Fruit fly (Drosophila melanogaster) whole organism, embryonic: ENCODE results near the gene Cenp-C.

Experiments
- Antp ChIP-seq: fragments of 200-800 bp; sonication (Bioruptor generic); optimal IDR thresholded peaks from 3 replicates; lab custom pipeline; 2016; ENCODE audit warnings: missing biosample characterization, missing genetic modification characterization
- BEAF-32 ChIP-seq: fragments of 200-800 bp; sonication (Bioruptor generic); optimal IDR thresholded peaks from 3 replicates; lab custom pipeline; 2017; ENCODE audit warnings: missing biosample characterization, missing genetic modification characterization, mild to moderate bottlenecking, moderate library complexity, missing genetic modification reagents
- CG1024 ChIP-seq: fragments of 200-800 bp; sonication (Bioruptor generic); IDR thresholded peaks from 2 replicates; pipeline ENCODE4 v1.3.6; 2022; ENCODE audit warnings: missing biosample characterization, missing genetic modification characterization
- CG10654 ChIP-seq: fragments of 200-800 bp; sonication (Bioruptor generic); optimal IDR thresholded peaks from 2 replicates; lab custom pipeline; 2016; ENCODE audit warnings: missing biosample characterization, missing genetic modification characterization
- CG10979 ChIP-seq: fragments of 200-800 bp; sonication (Bioruptor generic); optimal IDR thresholded peaks from 2 replicates; lab custom pipeline; 2018; ENCODE audit warnings: missing biosample characterization, mild to moderate bottlenecking, missing genetic modification characterization, moderate library complexity
- CG12104 ChIP-seq: fragments of 200-800 bp; sonication (Bioruptor generic); optimal IDR thresholded peaks from 3 replicates; lab custom pipeline; 2016; ENCODE audit warnings: missing biosample characterization, missing genetic modification characterization
- CG12391 ChIP-seq: fragments of 200-800 bp; sonication (Bioruptor generic); optimal IDR thresholded peaks from 3 replicates; lab custom pipeline; 2018; ENCODE audit warnings: missing biosample characterization, mild to moderate bottlenecking, missing genetic modification characterization, moderate library complexity
- CG12659 ChIP-seq: fragments of 200-800 bp; sonication (Bioruptor generic); optimal IDR thresholded peaks from 3 replicates; lab custom pipeline; 2017; ENCODE audit warnings: mild to moderate bottlenecking, missing biosample characterization, missing genetic modification reagents, missing genetic modification characterization
- CG13287 ChIP-seq: fragments of 200-800 bp; sonication (Bioruptor generic); IDR thresholded peaks from 2 replicates; pipeline ENCODE4 v1.3.6; 2022; ENCODE audit warnings: missing biosample characterization, missing genetic modification characterization; ENCODE audit not compliant: partially characterized antibody
- CG13624 ChIP-seq: fragments of 200-800 bp; sonication (Bioruptor generic); optimal IDR thresholded peaks from 2 replicates; lab custom pipeline; 2016; ENCODE audit warnings: missing biosample characterization, missing genetic modification characterization
- CG14710 ChIP-seq: fragments of 200-800 bp; sonication (Bioruptor generic); optimal IDR thresholded peaks from 3 replicates; lab custom pipeline; 2019; ENCODE audit warnings: missing biosample characterization, mild to moderate bottlenecking, missing genetic modification characterization, moderate library complexity
- CG15601 ChIP-seq: fragments of 200-800 bp; sonication (Bioruptor generic); optimal IDR thresholded peaks from 3 replicates; lab custom pipeline; 2019; ENCODE audit warnings: missing biosample characterization, mild to moderate bottlenecking, missing genetic modification characterization, moderate library complexity
- CG17186 ChIP-seq: fragments of 200-800 bp; sonication (Bioruptor generic); optimal IDR thresholded peaks from 3 replicates; lab custom pipeline; 2017; ENCODE audit warnings: missing biosample characterization, missing genetic modification reagents, missing genetic modification characterization
- CG17912 ChIP-seq: fragments of 200-800 bp; sonication (Bioruptor generic); optimal IDR thresholded peaks from 2 replicates; lab custom pipeline; 2018; ENCODE audit warnings: missing biosample characterization, mild to moderate bottlenecking, missing genetic modification characterization
- CG2116 ChIP-seq: fragments of 200-800 bp; sonication (Bioruptor generic); optimal IDR thresholded peaks from 3 replicates; lab custom pipeline; 2018; ENCODE audit warnings: missing biosample characterization, mild to moderate bottlenecking, missing genetic modification characterization
- CG2120 ChIP-seq: fragments of 200-800 bp; sonication (Bioruptor generic); optimal IDR thresholded peaks from 3 replicates; lab custom pipeline; 2016; ENCODE audit warnings: missing biosample characterization, missing genetic modification characterization
- CG2712 ChIP-seq: fragments of 200-800 bp; optimal IDR thresholded peaks from 3 replicates; lab custom pipeline; 2019; ENCODE audit warnings: missing biosample characterization, mild to moderate bottlenecking, missing genetic modification characterization, moderate library complexity
- CG30020 ChIP-seq: fragments of 200-800 bp; optimal IDR thresholded peaks from 2 replicates; lab custom pipeline; 2019; ENCODE audit warnings: missing biosample characterization, mild to moderate bottlenecking, missing genetic modification characterization, moderate library complexity
- CG3407 ChIP-seq: fragments of 200-800 bp; sonication (Bioruptor generic); optimal IDR thresholded peaks from 2 replicates; lab custom pipeline; 2018; ENCODE audit warnings: missing biosample characterization, mild to moderate bottlenecking, missing genetic modification characterization
- CG3847 ChIP-seq: fragments of 200-800 bp; sonication (Bioruptor generic); IDR thresholded peaks from 2 replicates; pipeline ENCODE4 v1.3.6; 2022; ENCODE audit warnings: missing biosample characterization, missing genetic modification characterization
- CG4617 ChIP-seq: fragments of 200-800 bp; sonication (Bioruptor generic); optimal IDR thresholded peaks from 3 replicates; lab custom pipeline; 2016; ENCODE audit warnings: missing biosample characterization, missing genetic modification characterization, borderline replicate concordance
- CG5953 ChIP-seq: fragments of 200-800 bp; sonication (Bioruptor generic); IDR thresholded peaks from 2 replicates; pipeline ENCODE4 v1.3.6; 2022; ENCODE audit warnings: missing biosample characterization, missing genetic modification characterization
- CG7556 ChIP-seq: fragments of 200-800 bp; sonication (Bioruptor generic); optimal IDR thresholded peaks from 2 replicates; lab custom pipeline; 2017; ENCODE audit warnings: missing biosample characterization, mild to moderate bottlenecking, missing genetic modification characterization
- CG9609 ChIP-seq: fragments of 200-800 bp; sonication (Bioruptor generic); optimal IDR thresholded peaks from 3 replicates; lab custom pipeline; 2016; ENCODE audit warnings: missing biosample characterization, missing genetic modification characterization
- Dp ChIP-seq: fragments of 200-800 bp; sonication (Bioruptor generic); optimal IDR thresholded peaks from 2 replicates; lab custom pipeline; 2018; ENCODE audit warnings: missing biosample characterization, mild to moderate bottlenecking, missing genetic modification characterization, moderate library complexity
- Ets97D ChIP-seq: fragments of 200-800 bp; sonication (Bioruptor generic); optimal IDR thresholded peaks from 3 replicates; lab custom pipeline; 2016; ENCODE audit warnings: missing biosample characterization, missing genetic modification characterization
- Gug ChIP-seq: fragments of 200-800 bp; sonication (Bioruptor generic); IDR thresholded peaks from 4 replicates; pipeline ENCODE4 v1.3.6; 2022; ENCODE audit warnings: missing biosample characterization, missing genetic modification characterization
- HmgZ ChIP-seq: fragments of 200-800 bp; sonication (Bioruptor generic); optimal IDR thresholded peaks from 2 replicates; lab custom pipeline; 2018; ENCODE audit warnings: missing biosample characterization, mild to moderate bottlenecking, missing genetic modification characterization
- Hmr ChIP-seq: fragments of 200-800 bp; sonication (Bioruptor generic); optimal IDR thresholded peaks from 3 replicates; lab custom pipeline; 2017; ENCODE audit warnings: mild to moderate bottlenecking, missing biosample characterization, missing genetic modification reagents, missing genetic modification characterization
- Hr51 ChIP-seq, 2 experiments: fragments of 200-800 bp; sonication (Bioruptor generic); optimal IDR thresholded peaks; 2 replicates in 1 of 2; 3 replicates in 1 of 2; lab custom pipeline; 2016 to 2018; ENCODE audit warnings: missing biosample characterization in 2 of 2, missing genetic modification characterization in 2 of 2, mild to moderate bottlenecking in 1 of 2, moderate library complexity in 1 of 2
- Myb ChIP-seq: fragments of 200-800 bp; sonication (Bioruptor generic); optimal IDR thresholded peaks from 2 replicates; lab custom pipeline; 2016; ENCODE audit warnings: missing biosample characterization, missing genetic modification characterization
- Side ChIP-seq: fragments of 200-800 bp; sonication (Bioruptor generic); optimal IDR thresholded peaks from 2 replicates; lab custom pipeline; 2016; ENCODE audit warnings: missing biosample characterization, missing genetic modification characterization
- Sin3A ChIP-seq: fragments of >200 bp; optimal IDR thresholded peaks from 2 replicates; lab custom pipeline; 2018
- Stat92E ChIP-seq, 3 experiments: fragments of >200 bp in 2 of 3; fragments of 200-800 bp in 1 of 3; sonication (Bioruptor generic) in 1 of 3; optimal IDR thresholded peaks; 2 replicates each; lab custom pipeline; 2017 to 2019; ENCODE audit warnings: missing biosample characterization in 3 of 3, missing genetic modification characterization in 3 of 3, mild to moderate bottlenecking in 1 of 3, moderate library complexity in 1 of 3
- chif ChIP-seq, 2 experiments: fragments of 200-800 bp; sonication (Bioruptor generic); optimal IDR thresholded peaks; 3 replicates each; lab custom pipeline; 2016; ENCODE audit warnings: missing biosample characterization in 2 of 2, missing genetic modification characterization in 2 of 2
- chn ChIP-seq: fragments of 200-800 bp; sonication (Bioruptor generic); optimal IDR thresholded peaks from 2 replicates; lab custom pipeline; 2016; ENCODE audit warnings: missing biosample characterization, missing genetic modification characterization
- crol ChIP-seq: fragments of 200-800 bp; sonication (Bioruptor generic); IDR thresholded peaks from 2 replicates; pipeline ENCODE4 v1.3.6; 2022; ENCODE audit warnings: missing biosample characterization, missing genetic modification characterization
- cwo ChIP-seq: fragments of 200-800 bp; sonication (Bioruptor generic); optimal IDR thresholded peaks from 3 replicates; lab custom pipeline; 2017; ENCODE audit warnings: missing biosample characterization, missing genetic modification characterization, mild to moderate bottlenecking, moderate library complexity, missing genetic modification reagents
- dysf ChIP-seq: fragments of 200-800 bp; sonication (Bioruptor generic); IDR thresholded peaks from 3 replicates; pipeline ENCODE4 v1.3.6; 2022; ENCODE audit warnings: missing biosample characterization, missing genetic modification characterization
- gce ChIP-seq: fragments of 200-800 bp; sonication (Bioruptor generic); IDR thresholded peaks from 3 replicates; pipeline ENCODE4 v1.3.6; 2022; ENCODE audit warnings: missing biosample characterization, missing genetic modification characterization
- gro ChIP-seq: fragments of 200-800 bp; sonication (Bioruptor generic); optimal IDR thresholded peaks from 2 replicates; lab custom pipeline; 2016; ENCODE audit warnings: missing biosample characterization, missing genetic modification characterization
- jigr1 ChIP-seq: fragments of 200-800 bp; sonication (Bioruptor generic); IDR thresholded peaks from 3 replicates; pipeline ENCODE4 v1.3.6; 2022; ENCODE audit warnings: missing biosample characterization, missing genetic modification characterization
- knrl ChIP-seq: fragments of 200-800 bp; sonication (Bioruptor generic); IDR thresholded peaks from 3 replicates; pipeline ENCODE4 v1.3.6; 2022; ENCODE audit warnings: missing biosample characterization, missing genetic modification characterization; ENCODE audit not compliant: partially characterized antibody
- mam ChIP-seq: fragments of 200-800 bp; sonication (Bioruptor generic); optimal IDR thresholded peaks from 3 replicates; lab custom pipeline; 2016; ENCODE audit warnings: missing biosample characterization, missing genetic modification characterization
- rib ChIP-seq: fragments of 200-800 bp; sonication (Bioruptor generic); IDR thresholded peaks from 2 replicates; pipeline ENCODE4 v1.3.6; 2022; ENCODE audit warnings: missing biosample characterization, missing genetic modification characterization
- sqz ChIP-seq: fragments of 200-800 bp; sonication (Bioruptor generic); optimal IDR thresholded peaks from 3 replicates; lab custom pipeline; 2018; ENCODE audit warnings: missing biosample characterization, mild to moderate bottlenecking, missing genetic modification characterization
- ssp ChIP-seq: fragments of 200-800 bp; sonication (Bioruptor generic); IDR thresholded peaks from 2 replicates; pipeline ENCODE4 v1.3.6; 2022; ENCODE audit warnings: missing biosample characterization, missing genetic modification characterization
- stwl ChIP-seq: fragments of 200-800 bp; sonication (Bioruptor generic); optimal IDR thresholded peaks from 3 replicates; lab custom pipeline; 2018; ENCODE audit warnings: missing biosample characterization, mild to moderate bottlenecking, missing genetic modification characterization, moderate library complexity
- trem ChIP-seq: fragments of 200-800 bp; optimal IDR thresholded peaks from 3 replicates; lab custom pipeline; 2019; ENCODE audit warnings: missing biosample characterization, mild to moderate bottlenecking, missing genetic modification characterization, moderate library complexity
- zfh1 ChIP-seq: fragments of 200-800 bp; sonication (Bioruptor generic); IDR thresholded peaks from 3 replicates; pipeline ENCODE4 v1.3.6; 2022; ENCODE audit warnings: missing biosample characterization, missing genetic modification characterization
- zfh2 ChIP-seq: fragments of 200-800 bp; sonication (Bioruptor generic); optimal IDR thresholded peaks from 2 replicates; lab custom pipeline; 2016; ENCODE audit warnings: missing biosample characterization, missing genetic modification characterization

Gene Cenp-C

dm6 chr3R:8563774-8564173, at the start of gene Cenp-C:
TSS of gene Cenp-C (plus strand) at chr3R:8564105.
- peak; percentile 25 for TF ChIP-seq CG30020 (tag; lab: Kevin White, UChicago)
- no peak for TF ChIP-seq rib (GFP tag; lab: Robert Waterston, UW)
- no peak for TF ChIP-seq crol (GFP tag; lab: Robert Waterston, UW)
- TF ChIP-seq trem (tag; lab: Kevin White, UChicago) = peak; percentile 72
- TF ChIP-seq gce (GFP tag; lab: Robert Waterston, UW) = no peak
- TF ChIP-seq CG10979 (tag; lab: Kevin White, UChicago) = no peak
- peak; percentile 46 for TF ChIP-seq CG13287
- peak; percentile 56 for TF ChIP-seq knrl
- no peak for TF ChIP-seq CG3407 (GFP tag; lab: Kevin White, UChicago)
- TF ChIP-seq sqz = no peak
- peak in 1 of 2 experiments; percentile 23 for TF ChIP-seq chif (GFP tag; optimal IDR thresholded peaks at IDR 0.05; lab: Kevin White, UChicago)
- TF ChIP-seq CG14710 (tag; lab: Kevin White, UChicago) = peak; percentile 60
- TF ChIP-seq Dp = peak; percentile 70
- TF ChIP-seq ssp (GFP tag; lab: Robert Waterston, UW) = peak; percentile 21; the same call in 1 of the 2 replicates
- no peak for TF ChIP-seq Stat92E (GFP tag; optimal IDR thresholded peaks at IDR 0.05; lab: Kevin White, UChicago)
- no peak for TF ChIP-seq CG7556 (GFP tag; lab: Kevin White, UChicago)
- peak; percentile 47 for TF ChIP-seq Myb
- TF ChIP-seq CG12391 (tag; lab: Kevin White, UChicago) = peak; percentile 39
- TF ChIP-seq gro (GFP tag; lab: Kevin White, UChicago) = peak; percentile 53
- TF ChIP-seq dysf = peak; percentile 37; the same call in 1 of the 3 replicates
- peak; percentile 69 for TF ChIP-seq CG12659
- peak; percentile 24 for TF ChIP-seq chn
- peak; percentile 36 for TF ChIP-seq CG13624
- no peak for TF ChIP-seq cwo (GFP tag; lab: Kevin White, UChicago)
- no peak for TF ChIP-seq CG12104 (GFP tag; lab: Kevin White, UChicago)
- no peak for TF ChIP-seq CG5953 (GFP tag; lab: Robert Waterston, UW)
- TF ChIP-seq CG2712 (tag; lab: Kevin White, UChicago) = peak; percentile 40
- TF ChIP-seq CG10654 (GFP tag; lab: Kevin White, UChicago) = peak; percentile 22
- TF ChIP-seq CG2120 = peak; percentile 62
- TF ChIP-seq HmgZ (tag; lab: Kevin White, UChicago) = no peak
- TF ChIP-seq mam (GFP tag; lab: Kevin White, UChicago) = peak; percentile 64
- peak; percentile 41 for TF ChIP-seq CG2116 (GFP tag; lab: Kevin White, UChicago)
- peak; percentile 61 for TF ChIP-seq BEAF-32 (GFP tag; lab: Kevin White, UChicago)
- TF ChIP-seq Hr51 (GFP tag; optimal IDR thresholded peaks at IDR 0.05; lab: Kevin White, UChicago) = peak in 1 of 2 experiments; percentile 18
- TF ChIP-seq jigr1 (GFP tag; lab: Robert Waterston, UW) = no peak
- TF ChIP-seq CG1024 (GFP tag; lab: Robert Waterston, UW) = no peak
- peak; percentile 72 for TF ChIP-seq Ets97D (GFP tag; lab: Kevin White, UChicago)
- no peak for TF ChIP-seq CG17912
- peak; percentile 64 for TF ChIP-seq stwl (tag; lab: Kevin White, UChicago)
- TF ChIP-seq Antp = peak; percentile 38
- peak; percentile 25 for TF ChIP-seq CG17186 (GFP tag; lab: Kevin White, UChicago)
- TF ChIP-seq zfh1 (GFP tag; lab: Robert Waterston, UW) = 0 out of 3 replicates have a peak, but pooled peaks have one; percentile 25
- TF ChIP-seq Sin3A (lab: Kevin White, UChicago) = peak; percentile 84
- peak; percentile 81 for TF ChIP-seq CG3847 (GFP tag; lab: Robert Waterston, UW)
- peak; percentile 36 for TF ChIP-seq zfh2 (GFP tag; lab: Kevin White, UChicago)
- peak; percentile 32 for TF ChIP-seq Side (GFP tag; lab: Kevin White, UChicago)
- peak; percentile 18; the same call in 2 of the 4 replicates for TF ChIP-seq Gug
- TF ChIP-seq Hmr (GFP tag; lab: Kevin White, UChicago) = no peak
- TF ChIP-seq CG15601 (tag; lab: Kevin White, UChicago) = no peak
- no peak for TF ChIP-seq CG9609
- peak; percentile 41 for TF ChIP-seq CG4617 (GFP tag; lab: Kevin White, UChicago)
